Worm (Caenorhabditis elegans): Measurements from ENCODE around the gene set-24.
A peak's percentile ranks its signal among the peaks of the same experiment; 100 is the strongest.

- TF ChIP-seq tbx-37 (GFP tag; conservative IDR thresholded peaks at IDR 0.05), result no peak
- TF ChIP-seq tra-4 (tag; optimal IDR thresholded peaks at IDR 0.05), result no peak
- TF ChIP-seq B0310.2 (tag; optimal IDR thresholded peaks at IDR 0.05), result no peak
- TF ChIP-seq hnd-1 (tag; optimal IDR thresholded peaks at IDR 0.05), result no peak
- TF ChIP-seq flt-1 (GFP tag; IDR thresholded peaks at IDR 0.05), result no peak
- TF ChIP-seq ama-1 (optimal IDR thresholded peaks at IDR 0.05), result no peak
- TF ChIP-seq ceh-13 (GFP tag; optimal IDR thresholded peaks at IDR 0.05), result no peak
- peak; percentile 64 for TF ChIP-seq F13C5.2 (tag; optimal IDR thresholded peaks at IDR 0.05)
- no peak for TF ChIP-seq pes-1 (GFP tag; IDR thresholded peaks at IDR 0.05)
- TF ChIP-seq ceh-36 (tag; optimal IDR thresholded peaks at IDR 0.05), result no peak
Observed at ce11 chrII:12107840-12108239, 22.9 kb downstream of the set-24 start, which contains the start of gene Y17G7B.18.
